Fruit fly (Drosophila melanogaster) whole organism, embryonic: ENCODE data around the gene Tpr2.
A peak's percentile ranks its signal among the peaks of the same experiment; 100 is the strongest.

Experiments
- Abd-B ChIP-seq: fragments of 200-800 bp; sonication (Bioruptor generic); optimal IDR thresholded peaks from 2 replicates; lab custom pipeline; 2018; ENCODE audit warnings: missing biosample characterization, mild to moderate bottlenecking, missing genetic modification characterization, moderate library complexity
- Adf1 ChIP-seq: fragments of 200-800 bp; sonication (Bioruptor generic); IDR thresholded peaks from 2 replicates; pipeline ENCODE4 v1.3.6; 2022; ENCODE audit warnings: missing biosample characterization, missing genetic modification characterization
- Antp ChIP-seq: fragments of 200-800 bp; sonication (Bioruptor generic); optimal IDR thresholded peaks from 3 replicates; lab custom pipeline; 2016; ENCODE audit warnings: missing biosample characterization, missing genetic modification characterization
- CG1024 ChIP-seq: fragments of 200-800 bp; sonication (Bioruptor generic); IDR thresholded peaks from 2 replicates; pipeline ENCODE4 v1.3.6; 2022; ENCODE audit warnings: missing biosample characterization, missing genetic modification characterization
- CG10431 ChIP-seq: fragments of 200-800 bp; sonication (Bioruptor generic); optimal IDR thresholded peaks from 3 replicates; lab custom pipeline; 2018; ENCODE audit warnings: missing biosample characterization, mild to moderate bottlenecking, missing genetic modification characterization
- CG11247 ChIP-seq: fragments of 200-800 bp; sonication (Bioruptor generic); IDR thresholded peaks from 2 replicates; pipeline ENCODE4 v1.3.6; 2022; ENCODE audit warnings: missing biosample characterization, missing genetic modification characterization
- CG11560 ChIP-seq: fragments of 200-800 bp; sonication (Bioruptor generic); IDR thresholded peaks from 3 replicates; pipeline ENCODE4 v1.3.6; 2022; ENCODE audit warnings: missing biosample characterization, missing genetic modification characterization
- CG12769 ChIP-seq: fragments of 200-800 bp; sonication (Bioruptor generic); optimal IDR thresholded peaks from 2 replicates; lab custom pipeline; 2019; ENCODE audit warnings: missing biosample characterization, mild to moderate bottlenecking, missing genetic modification characterization, moderate library complexity
- CG14710 ChIP-seq: fragments of 200-800 bp; sonication (Bioruptor generic); optimal IDR thresholded peaks from 3 replicates; lab custom pipeline; 2019; ENCODE audit warnings: missing biosample characterization, mild to moderate bottlenecking, missing genetic modification characterization, moderate library complexity
- CG15514 ChIP-seq: fragments of 200-800 bp; sonication (Bioruptor generic); optimal IDR thresholded peaks from 3 replicates; lab custom pipeline; 2017; ENCODE audit warnings: missing biosample characterization, missing genetic modification characterization, mild to moderate bottlenecking, moderate library complexity, missing genetic modification reagents
- CG17385 ChIP-seq: fragments of 200-800 bp; sonication (Bioruptor generic); optimal IDR thresholded peaks from 3 replicates; lab custom pipeline; 2018; ENCODE audit warnings: missing biosample characterization, mild to moderate bottlenecking, missing genetic modification characterization
- CG17829 ChIP-seq: fragments of 200-800 bp; optimal IDR thresholded peaks from 2 replicates; lab custom pipeline; 2019; ENCODE audit warnings: missing biosample characterization, mild to moderate bottlenecking, missing genetic modification characterization, moderate library complexity
- CG1792 ChIP-seq: fragments of 200-800 bp; sonication (Bioruptor generic); optimal IDR thresholded peaks from 2 replicates; lab custom pipeline; 2016; ENCODE audit warnings: missing biosample characterization, missing genetic modification characterization
- CG18764 ChIP-seq: fragments of 200-800 bp; sonication (Bioruptor generic); optimal IDR thresholded peaks from 3 replicates; lab custom pipeline; 2016; ENCODE audit warnings: missing biosample characterization, missing genetic modification characterization
- CG2678 ChIP-seq: fragments of 200-800 bp; sonication (Bioruptor generic); optimal IDR thresholded peaks from 3 replicates; lab custom pipeline; 2019; ENCODE audit warnings: missing biosample characterization, mild to moderate bottlenecking, missing genetic modification characterization, moderate library complexity
- CG30431 ChIP-seq: fragments of 200-800 bp; sonication (Bioruptor generic); optimal IDR thresholded peaks from 2 replicates; lab custom pipeline; 2017; ENCODE audit warnings: missing biosample characterization, missing genetic modification characterization
- CG3065 ChIP-seq: fragments of 200-800 bp; sonication (Bioruptor generic); optimal IDR thresholded peaks from 2 replicates; lab custom pipeline; 2016; ENCODE audit warnings: missing biosample characterization, missing genetic modification characterization
- CG3838 ChIP-seq: fragments of 200-800 bp; sonication (Bioruptor generic); optimal IDR thresholded peaks from 3 replicates; lab custom pipeline; 2016; ENCODE audit warnings: missing biosample characterization, missing genetic modification characterization
- CG8281 ChIP-seq: fragments of 200-800 bp; sonication (Bioruptor generic); optimal IDR thresholded peaks from 2 replicates; lab custom pipeline; 2018; ENCODE audit warnings: missing biosample characterization, mild to moderate bottlenecking, missing genetic modification characterization, moderate library complexity
- CG8765 ChIP-seq: fragments of 200-800 bp; sonication (Bioruptor generic); IDR thresholded peaks from 2 replicates; pipeline ENCODE4 v1.3.6; 2022; ENCODE audit warnings: missing biosample characterization, missing genetic modification characterization
- CkIIα-i1 ChIP-seq: fragments of 200-800 bp; sonication (Bioruptor generic); IDR thresholded peaks from 2 replicates; pipeline ENCODE4 v1.3.6; 2022; ENCODE audit warnings: missing biosample characterization, missing genetic modification characterization
- Dip3 ChIP-seq: fragments of 200-800 bp; sonication (Bioruptor generic); optimal IDR thresholded peaks from 3 replicates; lab custom pipeline; 2016; ENCODE audit warnings: missing biosample characterization, missing genetic modification characterization
- Dp ChIP-seq: fragments of 200-800 bp; sonication (Bioruptor generic); optimal IDR thresholded peaks from 2 replicates; lab custom pipeline; 2018; ENCODE audit warnings: missing biosample characterization, mild to moderate bottlenecking, missing genetic modification characterization, moderate library complexity
- ERR ChIP-seq: fragments of 200-800 bp; sonication (Bioruptor generic); optimal IDR thresholded peaks from 2 replicates; lab custom pipeline; 2016; ENCODE audit warnings: missing biosample characterization, missing genetic modification characterization
- Gug ChIP-seq: fragments of 200-800 bp; sonication (Bioruptor generic); IDR thresholded peaks from 4 replicates; pipeline ENCODE4 v1.3.6; 2022; ENCODE audit warnings: missing biosample characterization, missing genetic modification characterization
- H2.0 ChIP-seq: fragments of 200-800 bp; sonication (Bioruptor generic); IDR thresholded peaks from 2 replicates; pipeline ENCODE4 v1.3.6; 2022; ENCODE audit warnings: missing biosample characterization, missing genetic modification characterization
- Hmr ChIP-seq: fragments of 200-800 bp; sonication (Bioruptor generic); optimal IDR thresholded peaks from 3 replicates; lab custom pipeline; 2017; ENCODE audit warnings: mild to moderate bottlenecking, missing biosample characterization, missing genetic modification reagents, missing genetic modification characterization
- PHDP ChIP-seq: fragments of 200-800 bp; sonication (Bioruptor generic); optimal IDR thresholded peaks from 3 replicates; lab custom pipeline; 2018; ENCODE audit warnings: missing biosample characterization, mild to moderate bottlenecking, missing genetic modification characterization, moderate library complexity
- Ravus ChIP-seq: fragments of 200-800 bp; sonication (Bioruptor generic); IDR thresholded peaks from 2 replicates; pipeline ENCODE4 v1.3.6; 2022; ENCODE audit warnings: missing biosample characterization, missing genetic modification characterization
- Sox100B ChIP-seq: fragments of 200-800 bp; sonication (Bioruptor generic); optimal IDR thresholded peaks from 3 replicates; lab custom pipeline; 2018; ENCODE audit warnings: missing biosample characterization, mild to moderate bottlenecking, missing genetic modification characterization
- Spps ChIP-seq: fragments of 200-800 bp; sonication (Bioruptor generic); optimal IDR thresholded peaks from 2 replicates; lab custom pipeline; 2018; ENCODE audit warnings: missing biosample characterization, mild to moderate bottlenecking, missing genetic modification characterization
- bab2 ChIP-seq: fragments of 200-800 bp; sonication (Bioruptor generic); optimal IDR thresholded peaks from 2 replicates; lab custom pipeline; 2016; ENCODE audit warnings: missing biosample characterization, missing genetic modification characterization
- bigmax ChIP-seq: fragments of 200-800 bp; sonication (Bioruptor generic); optimal IDR thresholded peaks from 2 replicates; lab custom pipeline; 2018; ENCODE audit warnings: missing biosample characterization, mild to moderate bottlenecking, missing genetic modification characterization
- cato ChIP-seq: fragments of 200-800 bp; sonication (Bioruptor generic); optimal IDR thresholded peaks from 2 replicates; lab custom pipeline; 2016; ENCODE audit warnings: missing biosample characterization, missing genetic modification characterization, borderline replicate concordance
- ewg ChIP-seq: fragments of 200-800 bp; sonication (Bioruptor generic); optimal IDR thresholded peaks from 3 replicates; lab custom pipeline; 2017; ENCODE audit warnings: mild to moderate bottlenecking, missing biosample characterization, missing genetic modification reagents, missing genetic modification characterization
- fu2 ChIP-seq: fragments of 200-800 bp; sonication (Bioruptor generic); optimal IDR thresholded peaks from 2 replicates; lab custom pipeline; 2016; ENCODE audit warnings: missing biosample characterization, missing genetic modification characterization
- grau ChIP-seq: fragments of 200-800 bp; optimal IDR thresholded peaks from 3 replicates; lab custom pipeline; 2019; ENCODE audit warnings: missing biosample characterization, mild to moderate bottlenecking, missing genetic modification characterization, moderate library complexity
- hbn ChIP-seq: fragments of 200-800 bp; sonication (Bioruptor generic); IDR thresholded peaks from 2 replicates; pipeline ENCODE4 v1.3.6; 2022; ENCODE audit warnings: missing biosample characterization, missing genetic modification characterization; ENCODE audit not compliant: partially characterized antibody
- jigr1 ChIP-seq: fragments of 200-800 bp; sonication (Bioruptor generic); IDR thresholded peaks from 3 replicates; pipeline ENCODE4 v1.3.6; 2022; ENCODE audit warnings: missing biosample characterization, missing genetic modification characterization
- maf-S ChIP-seq: fragments of 200-800 bp; sonication (Bioruptor generic); optimal IDR thresholded peaks from 2 replicates; lab custom pipeline; 2016; ENCODE audit warnings: missing biosample characterization, missing genetic modification characterization
- onecut ChIP-seq: fragments of 200-800 bp; sonication (Bioruptor generic); IDR thresholded peaks from 2 replicates; pipeline ENCODE4 v1.3.6; 2022; ENCODE audit warnings: missing biosample characterization, missing genetic modification characterization
- psq ChIP-seq: fragments of 200-800 bp; sonication (Bioruptor generic); optimal IDR thresholded peaks from 2 replicates; lab custom pipeline; 2017; ENCODE audit warnings: missing biosample characterization, missing genetic modification characterization
- row ChIP-seq: fragments of 200-800 bp; sonication (Bioruptor generic); IDR thresholded peaks from 3 replicates; pipeline ENCODE4 v1.3.6; 2022; ENCODE audit warnings: missing biosample characterization, missing genetic modification characterization
- sim ChIP-seq: fragments of 200-800 bp; sonication (Bioruptor generic); IDR thresholded peaks from 2 replicates; pipeline ENCODE4 v1.3.6; 2022; ENCODE audit warnings: missing biosample characterization, missing genetic modification characterization
- sisA ChIP-seq: fragments of 200-800 bp; sonication (Bioruptor generic); IDR thresholded peaks from 2 replicates; pipeline ENCODE4 v1.3.6; 2022; ENCODE audit warnings: missing biosample characterization, missing genetic modification characterization
- sob ChIP-seq: fragments of 200-800 bp; sonication (Bioruptor generic); IDR thresholded peaks from 2 replicates; pipeline ENCODE4 v1.3.6; 2022; ENCODE audit warnings: missing biosample characterization, missing genetic modification characterization
- stwl ChIP-seq: fragments of 200-800 bp; sonication (Bioruptor generic); optimal IDR thresholded peaks from 3 replicates; lab custom pipeline; 2018; ENCODE audit warnings: missing biosample characterization, mild to moderate bottlenecking, missing genetic modification characterization, moderate library complexity
- twi ChIP-seq: fragments of 200-800 bp; optimal IDR thresholded peaks from 2 replicates; lab custom pipeline; 2019; ENCODE audit warnings: missing biosample characterization, mild to moderate bottlenecking, missing genetic modification characterization, moderate library complexity
- usp ChIP-seq: fragments of >200 bp; optimal IDR thresholded peaks from 2 replicates; lab custom pipeline; 2017; ENCODE audit warnings: missing biosample characterization, missing genetic modification characterization
- zf30C ChIP-seq: fragments of 200-800 bp; sonication (Bioruptor generic); optimal IDR thresholded peaks from 3 replicates; lab custom pipeline; 2018; ENCODE audit warnings: missing biosample characterization, mild to moderate bottlenecking, missing genetic modification characterization

The Tpr2 gene

DNA sequence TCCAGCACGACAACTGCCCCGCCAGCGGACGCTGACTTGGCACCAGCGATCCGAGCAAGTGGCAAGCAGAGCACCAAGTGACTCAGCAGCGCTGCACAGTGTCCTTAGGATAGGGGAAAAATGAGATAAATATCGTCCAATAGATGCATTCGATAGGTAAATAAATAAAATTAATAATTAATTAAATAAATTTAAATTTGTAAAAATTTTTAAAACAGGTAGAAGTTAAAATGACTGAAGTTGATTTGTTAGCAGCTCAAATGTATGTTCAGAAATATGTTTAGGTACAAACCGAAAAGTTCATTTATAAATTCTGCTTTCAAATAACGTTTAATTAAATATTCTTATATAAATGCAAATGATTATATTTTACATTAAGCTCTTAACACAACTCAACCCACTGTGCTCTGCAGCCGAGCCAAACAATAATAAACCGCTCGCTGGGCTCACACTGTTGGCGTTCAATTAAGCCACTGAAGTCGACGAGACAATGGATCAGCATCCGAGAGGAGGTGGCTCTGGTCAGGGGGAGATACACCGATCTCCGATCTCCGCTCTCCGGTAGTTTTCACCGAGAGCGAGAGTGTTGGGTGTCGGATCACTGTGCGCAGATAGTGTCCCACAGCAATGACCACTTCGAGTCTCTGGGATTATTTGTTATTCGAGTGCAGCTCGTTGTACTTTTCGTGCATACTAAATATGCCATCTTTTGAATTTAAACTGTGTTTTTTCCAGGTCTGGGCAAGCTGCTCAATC is 42.7 kb upstream of the Tpr2 start, which contains the start of gene CG5888 (continued):
- TF ChIP-seq ERR (GFP tag; lab: Kevin White, UChicago) (no peak), CG11247 (GFP tag; lab: Robert Waterston, UW) (0 out of 2 replicates have a peak, but pooled peaks have one; percentile 57), bigmax (GFP tag; lab: Kevin White, UChicago) (no peak), Spps (tag; lab: Kevin White, UChicago) (peak; percentile 13), jigr1 (GFP tag; lab: Robert Waterston, UW) (peak; percentile 27; the same call in 1 of the 3 replicates), fu2 (GFP tag; lab: Kevin White, UChicago) (no peak), Ravus (GFP tag; lab: Robert Waterston, UW) (no peak; the same call in 1 of the 2 replicates), psq (peak; percentile 6), CkIIα-i1 (no peak), sob (GFP tag; lab: Robert Waterston, UW) (peak; percentile 33; the same call in 1 of the 2 replicates), CG17829 (tag; lab: Kevin White, UChicago) (peak; percentile 71), CG3838 (GFP tag; lab: Kevin White, UChicago) (no peak), CG12769 (no peak), CG2678 (peak; percentile 69), CG3065 (GFP tag; lab: Kevin White, UChicago) (no peak), CG1024 (GFP tag; lab: Robert Waterston, UW) (no peak), CG18764 (GFP tag; lab: Kevin White, UChicago) (no peak), stwl (tag; lab: Kevin White, UChicago) (no peak), hbn (GFP tag; lab: Robert Waterston, UW) (no peak), H2.0 (GFP tag; lab: Robert Waterston, UW) (peak; percentile 49; the same call in 1 of the 2 replicates), CG8281 (no peak), Abd-B (GFP tag; lab: Kevin White, UChicago) (no peak), CG1792 (GFP tag; lab: Kevin White, UChicago) (no peak), PHDP (tag; lab: Kevin White, UChicago) (peak; percentile 73), CG17385 (peak; percentile 77), Antp (GFP tag; lab: Kevin White, UChicago) (no peak), cato (GFP tag; lab: Kevin White, UChicago) (peak; percentile 41), bab2 (no peak), CG10431 (GFP tag; lab: Kevin White, UChicago) (peak; percentile 64), Gug (GFP tag; lab: Robert Waterston, UW) (no peak), usp (no peak), sim (GFP tag; lab: Robert Waterston, UW) (peak; percentile 42; the same call in 1 of the 2 replicates), CG14710 (tag; lab: Kevin White, UChicago) (peak; percentile 65), CG8765 (GFP tag; lab: Robert Waterston, UW) (no peak), Hmr (peak; percentile 78), grau (tag; lab: Kevin White, UChicago) (peak; percentile 80), CG30431 (GFP tag; lab: Kevin White, UChicago) (peak; percentile 33), Dip3 (GFP tag; lab: Kevin White, UChicago) (no peak), twi (tag; lab: Kevin White, UChicago) (peak; percentile 55), zf30C (no peak), sisA (GFP tag; lab: Robert Waterston, UW) (peak; percentile 16; the same call in 1 of the 2 replicates), Dp (GFP tag; lab: Kevin White, UChicago) (no peak), onecut (GFP tag; lab: Robert Waterston, UW) (peak; percentile 50; the same call in 1 of the 2 replicates), Sox100B (peak; percentile 84), maf-S (no peak), CG15514 (GFP tag; lab: Kevin White, UChicago) (no peak), CG11560 (tag; lab: Robert Waterston, UW) (0 out of 3 replicates have a peak, but pooled peaks have one; percentile 32), Adf1 (GFP tag; lab: Robert Waterston, UW) (peak; percentile 39), ewg (GFP tag; lab: Kevin White, UChicago) (peak; percentile 47), row (GFP tag; lab: Robert Waterston, UW) (peak; percentile 87)
